Worm (Caenorhabditis elegans) whole organism, L2 larva: ENCODE data around the gene F42G2.2.

Experiments used
- nhr-23 ChIP-seq: fragments of 150-350 bp; optimal IDR thresholded peaks from 2 replicates; lab custom pipeline; 2014; ENCODE audit warnings: missing biosample characterization, missing genetic modification reagents, missing genetic modification characterization
- zag-1 ChIP-seq: fragments of 150-350 bp; optimal IDR thresholded peaks from 2 replicates; lab custom pipeline; 2014; ENCODE audit warnings: missing biosample characterization, missing genetic modification characterization
- ztf-11 ChIP-seq: sonication (generic microtip); optimal IDR thresholded peaks from 2 replicates; lab custom pipeline; 2017; ENCODE audit warnings: missing biosample characterization, missing genetic modification characterization

- TF ChIP-seq zag-1 (tag; lab: Kevin White, UChicago) = no peak
- TF ChIP-seq nhr-23 (tag; lab: Kevin White, UChicago) = no peak
- TF ChIP-seq ztf-11 (tag; lab: Kevin White, UChicago) = no peak
Observed at ce11 chrII:2420685-2421084, 1.3 kb upstream of the F42G2.2 start.
